Worm (Caenorhabditis elegans): ENCODE data around the gene sago-1.

- TF ChIP-seq dao-5 (tag; optimal IDR thresholded peaks at IDR 0.05) (no peak), him-1 (tag; optimal IDR thresholded peaks at IDR 0.05) (no peak)
Measured at ce11 chrV:6280067-6280466, 23.5 kb upstream of the sago-1 start.
